Worm (Caenorhabditis elegans): ENCODE results near the gene Y73F4A.3.

The Y73F4A.3 gene

DNA sequence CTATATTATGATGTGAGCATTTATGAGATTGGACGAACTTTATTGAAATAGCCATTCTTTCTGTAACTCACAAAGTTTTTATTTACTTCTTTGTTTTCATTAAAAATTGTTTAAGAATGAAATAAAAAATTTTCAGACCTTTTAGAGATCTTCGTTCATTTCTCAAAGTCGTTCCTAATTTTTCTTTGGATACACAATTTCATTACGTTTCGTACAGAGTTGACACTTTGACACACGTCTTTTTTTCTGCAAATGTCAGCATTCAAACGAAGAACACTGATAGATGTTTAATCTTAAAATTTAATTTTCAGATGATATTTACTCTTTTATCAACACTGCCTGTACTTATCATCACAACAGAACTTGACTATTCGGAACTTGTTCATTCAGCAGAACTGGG lies 23.8 kb downstream of the Y73F4A.3 start, which contains the start of gene acc-2:
TSS of gene acc-2 (plus strand) at position 301 of the 400 bp plus-strand sequence.
- no peak for TF ChIP-seq lsy-2 (tag; optimal IDR thresholded peaks at IDR 0.05)
- TF ChIP-seq nhr-11 (tag; optimal IDR thresholded peaks at IDR 0.05): no peak
- no peak for TF ChIP-seq mep-1 (tag; optimal IDR thresholded peaks at IDR 0.05)
- no peak for TF ChIP-seq rnt-1 (tag; optimal IDR thresholded peaks at IDR 0.05)
- no peak for TF ChIP-seq skn-1 (tag; optimal IDR thresholded peaks at IDR 0.05)
- no peak for TF ChIP-seq nhr-76 (tag; optimal IDR thresholded peaks at IDR 0.05)
- TF ChIP-seq unc-130 (tag; optimal IDR thresholded peaks at IDR 0.05): no peak
- no peak for TF ChIP-seq pag-3 (tag; optimal IDR thresholded peaks at IDR 0.05; ENCODE audit: borderline replicate concordance, insufficient read depth)
- no peak for TF ChIP-seq fos-1 (tag; optimal IDR thresholded peaks at IDR 0.05)
- no peak for TF ChIP-seq ama-1 (optimal IDR thresholded peaks at IDR 0.05)
- TF ChIP-seq sup-37 (GFP tag; optimal IDR thresholded peaks at IDR 0.05): no peak
- no peak for TF ChIP-seq unc-30 (tag; optimal IDR thresholded peaks at IDR 0.05)

DNA sequence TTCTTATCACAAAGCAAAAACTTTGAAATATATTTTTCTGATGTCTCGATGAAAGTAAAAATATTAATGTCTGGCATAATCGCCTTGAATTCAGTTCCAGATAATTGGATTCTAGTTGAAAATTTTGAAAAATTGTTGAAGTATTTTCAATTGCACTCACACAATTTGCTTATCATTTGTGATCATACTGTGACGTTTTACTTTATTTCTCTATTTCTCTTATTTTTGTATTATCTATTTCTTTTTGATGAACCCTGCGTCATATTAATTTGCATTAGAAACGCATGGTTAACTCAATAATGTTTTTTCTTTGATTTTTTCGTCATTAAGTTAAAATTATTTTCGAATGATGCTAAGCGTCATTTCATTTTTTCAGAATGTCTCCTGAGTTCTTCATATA lies 30.0 kb downstream of the Y73F4A.3 start, which contains the start of gene C53D6.11:
TSS of gene C53D6.11 (plus strand) at position 328 of the 400 bp plus-strand sequence.
- TF ChIP-seq nhr-19 (GFP tag; conservative IDR thresholded peaks at IDR 0.05) (no peak), elt-2 (tag; optimal IDR thresholded peaks at IDR 0.05) (peak; percentile 43), lin-14 (GFP tag; optimal IDR thresholded peaks at IDR 0.05) (peak; percentile 5), ceh-90 (tag; optimal IDR thresholded peaks at IDR 0.05) (no peak), efl-1 (optimal IDR thresholded peaks at IDR 0.05) (no peak), efl-1 (GFP tag; optimal IDR thresholded peaks at IDR 0.05 in 1 of 2) (peak in 1 of 2 experiments; percentile 71)

DNA sequence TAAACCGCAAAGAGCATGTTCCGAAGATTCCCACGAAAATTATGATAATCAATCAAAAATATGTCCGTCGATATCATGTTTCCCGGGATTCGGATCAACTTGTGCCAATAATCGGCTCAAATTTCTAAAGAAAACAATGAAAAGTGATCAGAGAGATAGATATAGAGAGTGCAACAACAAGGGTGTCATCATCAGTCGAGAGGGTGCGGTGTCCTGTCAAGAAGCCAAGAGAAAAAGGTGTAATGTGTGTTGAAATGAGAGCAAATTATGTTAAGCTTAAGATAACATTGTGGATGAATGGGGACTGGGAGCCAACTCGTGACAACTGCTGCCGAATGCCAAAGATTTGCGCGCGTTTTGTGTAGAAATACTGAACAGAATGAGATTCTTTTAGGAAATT lies 32.3 kb downstream of the Y73F4A.3 start:
- TF ChIP-seq lin-14 (GFP tag; optimal IDR thresholded peaks at IDR 0.05) (peak; percentile 40), grh-1 (GFP tag; IDR thresholded peaks at IDR 0.05) (no peak), rnt-1 (tag; optimal IDR thresholded peaks at IDR 0.05) (peak; percentile 25), mab-9 (GFP tag; IDR thresholded peaks at IDR 0.05) (no peak), snu-23 (GFP tag; optimal IDR thresholded peaks at IDR 0.05) (no peak), nhr-71 (tag; optimal IDR thresholded peaks at IDR 0.05) (peak; percentile 12)

- TF ChIP-seq unc-130 (tag; optimal IDR thresholded peaks at IDR 0.05) (no peak), efl-1 (optimal IDR thresholded peaks at IDR 0.05) (no peak), efl-1 (GFP tag; optimal IDR thresholded peaks at IDR 0.05 in 1 of 2) (peak in 1 of 2 experiments; percentile 38), lin-14 (GFP tag; optimal IDR thresholded peaks at IDR 0.05) (peak; percentile 10)
Observed at ce11 chrIV:9005310-9005709, 35.0 kb downstream of the Y73F4A.3 start, which contains the start of gene unc-129. Gene unc-129 (minus strand): TSS chrIV:9005410.

- TF ChIP-seq zag-1 (tag; optimal IDR thresholded peaks at IDR 0.05): no peak
- no peak for TF ChIP-seq unc-30 (tag; optimal IDR thresholded peaks at IDR 0.05)
- TF ChIP-seq hlh-4 (tag; optimal IDR thresholded peaks at IDR 0.05): no peak
- TF ChIP-seq tlp-1 (tag; optimal IDR thresholded peaks at IDR 0.05): no peak
- no peak for TF ChIP-seq ceh-63 (GFP tag; optimal IDR thresholded peaks at IDR 0.05)
- no peak for TF ChIP-seq nhr-28 (tag; optimal IDR thresholded peaks at IDR 0.05)
- TF ChIP-seq ceh-8 (GFP tag; optimal IDR thresholded peaks at IDR 0.05): no peak
- no peak for TF ChIP-seq nhr-77 (tag; optimal IDR thresholded peaks at IDR 0.05)
- no peak for TF ChIP-seq sup-37 (GFP tag; optimal IDR thresholded peaks at IDR 0.05)
- TF ChIP-seq nhr-11 (tag; optimal IDR thresholded peaks at IDR 0.05): no peak
- TF ChIP-seq fkh-10 (GFP tag; optimal IDR thresholded peaks at IDR 0.05): no peak
- no peak for TF ChIP-seq unc-130 (tag; optimal IDR thresholded peaks at IDR 0.05)
- TF ChIP-seq grh-1 (GFP tag; IDR thresholded peaks at IDR 0.05): no peak
- no peak for TF ChIP-seq Y116A8C.19 (tag; optimal IDR thresholded peaks at IDR 0.05; ENCODE audit: borderline replicate concordance)
- TF ChIP-seq fos-1 (tag; optimal IDR thresholded peaks at IDR 0.05): no peak
Observed at ce11 chrIV:9002636-9003035, 37.7 kb downstream of the Y73F4A.3 start, which contains the start of gene C53D6.8. Gene C53D6.8 (minus strand): TSS chrIV:9002736.

DNA sequence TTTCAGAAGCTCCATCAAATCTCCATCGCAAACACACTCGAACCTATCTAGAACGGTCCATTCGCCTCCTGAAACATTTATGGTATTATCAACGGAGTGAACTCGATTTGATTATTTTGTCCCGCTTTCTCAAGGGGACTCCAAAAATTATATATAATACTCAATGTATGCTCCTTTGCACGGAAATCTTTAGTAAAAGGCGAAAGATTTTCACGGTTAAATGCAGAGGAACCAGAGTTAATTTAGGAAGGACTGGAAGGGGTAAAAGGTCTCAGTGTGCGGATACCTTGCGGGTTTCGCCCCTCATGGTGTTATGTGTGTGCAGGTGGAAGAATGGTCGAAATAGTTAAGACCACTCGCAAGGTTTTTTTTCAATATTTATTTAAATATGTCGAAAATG lies 39.1 kb downstream of the Y73F4A.3 start:
- TF ChIP-seq F16B12.6 (tag; optimal IDR thresholded peaks at IDR 0.05): no peak
- peak; percentile 79 for TF ChIP-seq snpc-4 (tag; optimal IDR thresholded peaks at IDR 0.05)
- TF ChIP-seq nhr-90 (tag; optimal IDR thresholded peaks at IDR 0.05; ENCODE audit: poor library complexity): no peak

Measured in whole organism, L1 larva.